Fruit fly (Drosophila melanogaster) whole organism, embryonic: ENCODE results near the gene Ccz1.
A peak's percentile ranks its signal among the peaks of the same experiment; 100 is the strongest.

ENCODE experiments used
- Adf1 ChIP-seq: fragments of 200-800 bp; sonication (Bioruptor generic); IDR thresholded peaks from 2 replicates; pipeline ENCODE4 v1.3.6; 2022; ENCODE audit warnings: missing biosample characterization, missing genetic modification characterization
- CG10565 ChIP-seq: fragments of 200-800 bp; sonication (Bioruptor generic); optimal IDR thresholded peaks from 3 replicates; lab custom pipeline; 2016; ENCODE audit warnings: missing biosample characterization, mild to moderate bottlenecking, missing genetic modification characterization
- CG10654 ChIP-seq: fragments of 200-800 bp; sonication (Bioruptor generic); optimal IDR thresholded peaks from 2 replicates; lab custom pipeline; 2016; ENCODE audit warnings: missing biosample characterization, missing genetic modification characterization
- CG12219 ChIP-seq: fragments of 200-800 bp; sonication (Bioruptor generic); optimal IDR thresholded peaks from 3 replicates; lab custom pipeline; 2018; ENCODE audit warnings: missing biosample characterization, mild to moderate bottlenecking, missing genetic modification characterization
- CG12236 ChIP-seq: fragments of 200-800 bp; sonication (Bioruptor generic); optimal IDR thresholded peaks from 2 replicates; lab custom pipeline; 2016; ENCODE audit warnings: missing biosample characterization, missing genetic modification characterization
- CG14441 ChIP-seq: fragments of 200-800 bp; sonication (Bioruptor generic); IDR thresholded peaks from 2 replicates; pipeline ENCODE4 v1.3.6; 2022; ENCODE audit warnings: missing biosample characterization, missing genetic modification characterization
- CG14860 ChIP-seq: fragments of 200-800 bp; sonication (Bioruptor generic); IDR thresholded peaks from 3 replicates; pipeline ENCODE4 v1.3.6; 2022; ENCODE audit warnings: missing biosample characterization, missing genetic modification characterization; ENCODE audit not compliant: partially characterized antibody
- CG15269 ChIP-seq: fragments of 200-800 bp; sonication (Bioruptor generic); optimal IDR thresholded peaks from 2 replicates; lab custom pipeline; 2018; ENCODE audit warnings: missing biosample characterization, mild to moderate bottlenecking, missing genetic modification characterization, moderate library complexity
- CG15479 ChIP-seq: fragments of 200-800 bp; sonication (Bioruptor generic); optimal IDR thresholded peaks from 3 replicates; lab custom pipeline; 2019; ENCODE audit warnings: missing biosample characterization, mild to moderate bottlenecking, missing genetic modification characterization, moderate library complexity
- CG1602 ChIP-seq: fragments of 200-800 bp; sonication (Bioruptor generic); optimal IDR thresholded peaks from 3 replicates; lab custom pipeline; 2016; ENCODE audit warnings: missing biosample characterization, missing genetic modification characterization
- CG1647 ChIP-seq: fragments of 200-800 bp; sonication (Bioruptor generic); optimal IDR thresholded peaks from 3 replicates; lab custom pipeline; 2016; ENCODE audit warnings: missing biosample characterization, missing genetic modification characterization
- CG16815 ChIP-seq: fragments of 200-800 bp; sonication (Bioruptor generic); optimal IDR thresholded peaks from 3 replicates; lab custom pipeline; 2017; ENCODE audit warnings: missing biosample characterization, mild to moderate bottlenecking, missing genetic modification characterization
- CG17385 ChIP-seq: fragments of 200-800 bp; sonication (Bioruptor generic); optimal IDR thresholded peaks from 3 replicates; lab custom pipeline; 2018; ENCODE audit warnings: missing biosample characterization, mild to moderate bottlenecking, missing genetic modification characterization
- CG32772 ChIP-seq: fragments of 200-800 bp; sonication (Bioruptor generic); IDR thresholded peaks from 2 replicates; pipeline ENCODE4 v1.3.6; 2022; ENCODE audit warnings: missing biosample characterization, missing genetic modification characterization
- CG4404 ChIP-seq: fragments of 200-800 bp; sonication (Bioruptor generic); IDR thresholded peaks from 2 replicates; pipeline ENCODE4 v1.3.6; 2022; ENCODE audit warnings: missing biosample characterization, missing genetic modification characterization
- CG7357 ChIP-seq: fragments of 200-800 bp; sonication (Bioruptor generic); IDR thresholded peaks from 3 replicates; pipeline ENCODE4 v1.3.6; 2022; ENCODE audit warnings: missing biosample characterization, missing genetic modification characterization
- HLH4C ChIP-seq: fragments of 200-800 bp; sonication (Bioruptor generic); IDR thresholded peaks from 3 replicates; pipeline ENCODE4 v1.3.6; 2022; ENCODE audit warnings: missing biosample characterization, missing genetic modification characterization; ENCODE audit not compliant: partially characterized antibody
- Hand ChIP-seq: fragments of 200-800 bp; sonication (Bioruptor generic); optimal IDR thresholded peaks from 2 replicates; lab custom pipeline; 2017; ENCODE audit warnings: mild to moderate bottlenecking, missing biosample characterization, missing genetic modification reagents, missing genetic modification characterization
- Hr78 ChIP-seq, 2 experiments: fragments of 200-800 bp in 1 of 2; fragments of >200 bp in 1 of 2; sonication (Bioruptor generic) in 1 of 2; optimal IDR thresholded peaks; 2 replicates each; lab custom pipeline; 2017 to 2019; ENCODE audit warnings: missing biosample characterization in 2 of 2, missing genetic modification characterization in 2 of 2, mild to moderate bottlenecking in 1 of 2, moderate library complexity in 1 of 2
- Jarid2 ChIP-seq: fragments of 200-800 bp; sonication (Bioruptor generic); optimal IDR thresholded peaks from 3 replicates; lab custom pipeline; 2017; ENCODE audit warnings: mild to moderate bottlenecking, missing biosample characterization, missing genetic modification reagents, missing genetic modification characterization
- Neu2 ChIP-seq: fragments of 200-800 bp; sonication (Bioruptor generic); optimal IDR thresholded peaks from 3 replicates; lab custom pipeline; 2016; ENCODE audit warnings: missing biosample characterization, missing genetic modification characterization, borderline replicate concordance
- NfI ChIP-seq: fragments of 200-800 bp; sonication (Bioruptor generic); optimal IDR thresholded peaks from 3 replicates; lab custom pipeline; 2018; ENCODE audit warnings: missing biosample characterization, mild to moderate bottlenecking, missing genetic modification characterization, moderate library complexity
- Pdp1 ChIP-seq, 2 experiments: fragments of 200-800 bp; sonication (Bioruptor generic); optimal IDR thresholded peaks; 3 replicates each; lab custom pipeline; 2016; ENCODE audit warnings: missing biosample characterization in 2 of 2, missing genetic modification characterization in 2 of 2, mild to moderate bottlenecking in 1 of 2, moderate library complexity in 1 of 2
- Usf ChIP-seq: fragments of 200-800 bp; sonication (Bioruptor generic); optimal IDR thresholded peaks from 2 replicates; lab custom pipeline; 2017; ENCODE audit warnings: missing genotype, missing biosample characterization, missing genetic modification characterization
- Vsx1 ChIP-seq: fragments of 200-800 bp; sonication (Bioruptor generic); optimal IDR thresholded peaks from 2 replicates; lab custom pipeline; 2017; ENCODE audit warnings: missing biosample characterization, mild to moderate bottlenecking, missing genetic modification characterization, missing genetic modification reagents
- aop ChIP-seq: fragments of 200-800 bp; sonication (Bioruptor generic); IDR thresholded peaks from 2 replicates; pipeline ENCODE4 v1.3.6; 2022; ENCODE audit warnings: missing biosample characterization, missing genetic modification characterization
- br ChIP-seq: fragments of >200 bp; optimal IDR thresholded peaks from 2 replicates; lab custom pipeline; 2017
- chinmo ChIP-seq: fragments of 200-800 bp; sonication (Bioruptor generic); IDR thresholded peaks from 4 replicates; pipeline ENCODE4 v1.3.6; 2022; ENCODE audit warnings: missing biosample characterization, missing genetic modification characterization; ENCODE audit not compliant: partially characterized antibody
- chn ChIP-seq: fragments of 200-800 bp; sonication (Bioruptor generic); optimal IDR thresholded peaks from 2 replicates; lab custom pipeline; 2016; ENCODE audit warnings: missing biosample characterization, missing genetic modification characterization
- crc ChIP-seq: fragments of 200-800 bp; sonication (Bioruptor generic); optimal IDR thresholded peaks from 2 replicates; lab custom pipeline; 2016; ENCODE audit warnings: missing biosample characterization, missing genetic modification characterization
- danr ChIP-seq: fragments of 200-800 bp; sonication (Bioruptor generic); IDR thresholded peaks from 2 replicates; pipeline ENCODE4 v1.3.6; 2022; ENCODE audit warnings: missing biosample characterization, missing genetic modification characterization
- esg ChIP-seq: fragments of 200-800 bp; sonication (Bioruptor generic); conservative IDR thresholded peaks from 2 replicates; pipeline ENCODE4 v1.3.6; 2022; ENCODE audit warnings: missing biosample characterization, missing genetic modification characterization
- fd3F ChIP-seq: fragments of 200-800 bp; sonication (Bioruptor generic); optimal IDR thresholded peaks from 2 replicates; lab custom pipeline; 2018; ENCODE audit warnings: missing biosample characterization, mild to moderate bottlenecking, missing genetic modification characterization, moderate library complexity
- fd64A ChIP-seq: fragments of 200-800 bp; sonication (Bioruptor generic); optimal IDR thresholded peaks from 3 replicates; lab custom pipeline; 2018; ENCODE audit warnings: missing biosample characterization, mild to moderate bottlenecking, missing genetic modification characterization
- fd96Cb ChIP-seq: fragments of 200-800 bp; sonication (Bioruptor generic); optimal IDR thresholded peaks from 2 replicates; lab custom pipeline; 2018; ENCODE audit warnings: missing biosample characterization, mild to moderate bottlenecking, missing genetic modification characterization, moderate library complexity
- grau ChIP-seq: fragments of 200-800 bp; optimal IDR thresholded peaks from 3 replicates; lab custom pipeline; 2019; ENCODE audit warnings: missing biosample characterization, mild to moderate bottlenecking, missing genetic modification characterization, moderate library complexity
- gsb-n ChIP-seq: fragments of 200-800 bp; sonication (Bioruptor generic); optimal IDR thresholded peaks from 3 replicates; lab custom pipeline; 2018; ENCODE audit warnings: missing biosample characterization, mild to moderate bottlenecking, missing genetic modification characterization
- hbn ChIP-seq: fragments of 200-800 bp; sonication (Bioruptor generic); IDR thresholded peaks from 2 replicates; pipeline ENCODE4 v1.3.6; 2022; ENCODE audit warnings: missing biosample characterization, missing genetic modification characterization; ENCODE audit not compliant: partially characterized antibody
- ind ChIP-seq: fragments of 200-800 bp; sonication (Bioruptor generic); optimal IDR thresholded peaks from 3 replicates; lab custom pipeline; 2016; ENCODE audit warnings: missing biosample characterization, missing genetic modification characterization
- insv ChIP-seq, 2 experiments: fragments of 200-800 bp; sonication (Bioruptor generic); optimal IDR thresholded peaks; 3 replicates each; lab custom pipeline; 2016 to 2018; ENCODE audit warnings: missing biosample characterization in 2 of 2, missing genetic modification characterization in 2 of 2
- jing ChIP-seq: fragments of 200-800 bp; sonication (Bioruptor generic); optimal IDR thresholded peaks from 2 replicates; lab custom pipeline; 2018; ENCODE audit warnings: missing biosample characterization, mild to moderate bottlenecking, missing genetic modification characterization
- lov ChIP-seq, 2 experiments: fragments of 200-800 bp in 1 of 2; fragments of >200 bp in 1 of 2; sonication (Bioruptor generic) in 1 of 2; IDR thresholded peaks in 1 of 2; optimal IDR thresholded peaks in 1 of 2; 2 replicates in 1 of 2; 3 replicates in 1 of 2; pipeline versions ENCODE4 v1.3.6 to Lab custom; 2017 to 2022; ENCODE audit warnings: missing biosample characterization in 1 of 2, missing genetic modification characterization in 1 of 2
- maf-S ChIP-seq: fragments of 200-800 bp; sonication (Bioruptor generic); optimal IDR thresholded peaks from 2 replicates; lab custom pipeline; 2016; ENCODE audit warnings: missing biosample characterization, missing genetic modification characterization
- pita ChIP-seq: fragments of 200-800 bp; sonication (Bioruptor generic); optimal IDR thresholded peaks from 2 replicates; lab custom pipeline; 2017; ENCODE audit warnings: missing biosample characterization, mild to moderate bottlenecking, missing genetic modification characterization
- pnt ChIP-seq: fragments of 200-800 bp; sonication (Bioruptor generic); optimal IDR thresholded peaks from 3 replicates; lab custom pipeline; 2016; ENCODE audit warnings: missing biosample characterization, missing genetic modification characterization
- prd ChIP-seq, 3 experiments: fragments of >200 bp in 2 of 3; fragments of 200-800 bp in 1 of 3; sonication (Bioruptor generic) in 1 of 3; optimal IDR thresholded peaks in 2 of 3; IDR thresholded peaks in 1 of 3; 2 replicates in 2 of 3; 3 replicates in 1 of 3; pipeline versions ENCODE4 v1.3.6 to Lab custom; 2017 to 2022; ENCODE audit warnings: missing biosample characterization in 1 of 3, missing genetic modification characterization in 1 of 3
- pum ChIP-seq: fragments of 200-800 bp; sonication (Bioruptor generic); optimal IDR thresholded peaks from 2 replicates; lab custom pipeline; 2016; ENCODE audit warnings: missing biosample characterization, missing genetic modification characterization
- sob ChIP-seq: fragments of 200-800 bp; sonication (Bioruptor generic); IDR thresholded peaks from 2 replicates; pipeline ENCODE4 v1.3.6; 2022; ENCODE audit warnings: missing biosample characterization, missing genetic modification characterization

Gene Ccz1

dm6 chr3L:3928205-3928942 is 29.4 kb upstream of the Ccz1 start (continued):
- peak; percentile 82 for TF ChIP-seq crc
- TF ChIP-seq CG14860 = no peak
- TF ChIP-seq lov (optimal IDR thresholded peaks at IDR 0.05; lab: Kevin White, UChicago) = no peak
- no peak for TF ChIP-seq lov (GFP tag; IDR thresholded peaks at IDR 0.05; lab: Robert Waterston, UW)
- TF ChIP-seq hbn (GFP tag; lab: Robert Waterston, UW) = no peak
- TF ChIP-seq chinmo (GFP tag; lab: Robert Waterston, UW) = no peak
- TF ChIP-seq CG7357 = peak; percentile 66
- TF ChIP-seq Pdp1 (GFP tag; optimal IDR thresholded peaks at IDR 0.05; lab: Kevin White, UChicago) = peak; percentile 76 to 79
- peak; percentile 88 for TF ChIP-seq CG14441 (GFP tag; lab: Robert Waterston, UW)
- TF ChIP-seq pum = peak; percentile 69
- TF ChIP-seq prd (optimal IDR thresholded peaks at IDR 0.05; lab: Kevin White, UChicago) = no peak
- peak; percentile 89 for TF ChIP-seq prd (GFP tag; IDR thresholded peaks at IDR 0.05; lab: Robert Waterston, UW)
- TF ChIP-seq insv (GFP tag; optimal IDR thresholded peaks at IDR 0.05; lab: Kevin White, UChicago) = peak in 1 of 2 experiments; percentile 29
- TF ChIP-seq fd3F (GFP tag; lab: Kevin White, UChicago) = peak; percentile 89
- peak; percentile 74 for TF ChIP-seq Usf (GFP tag; lab: Kevin White, UChicago)
- TF ChIP-seq CG15479 (GFP tag; lab: Kevin White, UChicago) = peak; percentile 22
- peak; percentile 85 for TF ChIP-seq maf-S (GFP tag; lab: Kevin White, UChicago)
- no peak for TF ChIP-seq CG10565 (GFP tag; lab: Kevin White, UChicago)
- TF ChIP-seq CG4404 (GFP tag; lab: Robert Waterston, UW) = peak; percentile 66
- peak; percentile 64 for TF ChIP-seq Jarid2 (GFP tag; lab: Kevin White, UChicago)
- TF ChIP-seq CG1647 (GFP tag; lab: Kevin White, UChicago) = peak; percentile 82
- no peak for TF ChIP-seq Hr78 (GFP tag; optimal IDR thresholded peaks at IDR 0.05; lab: Kevin White, UChicago)
- no peak for TF ChIP-seq HLH4C
- no peak for TF ChIP-seq gsb-n (tag; lab: Kevin White, UChicago)
- peak; percentile 52 for TF ChIP-seq CG10654 (GFP tag; lab: Kevin White, UChicago)
- no peak for TF ChIP-seq aop (GFP tag; lab: Robert Waterston, UW)
- TF ChIP-seq sob (GFP tag; lab: Robert Waterston, UW) = peak; percentile 93
- TF ChIP-seq CG12236 = peak; percentile 35
- peak; percentile 72 for TF ChIP-seq CG1602 (GFP tag; lab: Kevin White, UChicago)
- peak; percentile 89 for TF ChIP-seq Hand (GFP tag; lab: Kevin White, UChicago)
- peak; percentile 78 for TF ChIP-seq esg
- peak; percentile 81 for TF ChIP-seq Adf1 (GFP tag; lab: Robert Waterston, UW)
- TF ChIP-seq br = no peak
- peak; percentile 78 for TF ChIP-seq CG32772
- TF ChIP-seq jing (GFP tag; lab: Kevin White, UChicago) = peak; percentile 66
- peak; percentile 92 for TF ChIP-seq NfI
- TF ChIP-seq danr = peak; percentile 77
- TF ChIP-seq chn = peak; percentile 84
- no peak for TF ChIP-seq Neu2 (GFP tag; lab: Kevin White, UChicago)
- TF ChIP-seq pita (GFP tag; lab: Kevin White, UChicago) = no peak
- peak; percentile 87 for TF ChIP-seq CG17385 (GFP tag; lab: Kevin White, UChicago)
- peak; percentile 46 for TF ChIP-seq Vsx1 (GFP tag; lab: Kevin White, UChicago)
- peak; percentile 87 for TF ChIP-seq ind (GFP tag; lab: Kevin White, UChicago)
- TF ChIP-seq grau (tag; lab: Kevin White, UChicago) = peak; percentile 89
- TF ChIP-seq fd96Cb (tag; lab: Kevin White, UChicago) = peak; percentile 65
- peak; percentile 93 for TF ChIP-seq CG15269 (tag; lab: Kevin White, UChicago)
- TF ChIP-seq CG12219 = peak; percentile 86
- TF ChIP-seq fd64A (GFP tag; lab: Kevin White, UChicago) = no peak
- peak; percentile 74 for TF ChIP-seq CG16815
- peak; percentile 60 for TF ChIP-seq pnt
